Worm (Caenorhabditis elegans) whole organism, L4 larva: ENCODE data around the gene B0334.20.

Experiments used
- lin-13 ChIP-seq: fragments of 150-350 bp; optimal IDR thresholded peaks from 2 replicates; lab custom pipeline; 2014; ENCODE audit warnings: missing biosample characterization, missing genetic modification reagents, missing genetic modification characterization
- unc-130 ChIP-seq: sonication (generic microtip); optimal IDR thresholded peaks from 2 replicates; lab custom pipeline; 2016; ENCODE audit warnings: missing genetic modification reagents, missing genetic modification characterization, missing compliant biosample characterization
- zag-1 ChIP-seq: fragments of 150-350 bp; optimal IDR thresholded peaks from 2 replicates; lab custom pipeline; 2014; ENCODE audit warnings: missing biosample characterization, missing genetic modification characterization

DNA sequence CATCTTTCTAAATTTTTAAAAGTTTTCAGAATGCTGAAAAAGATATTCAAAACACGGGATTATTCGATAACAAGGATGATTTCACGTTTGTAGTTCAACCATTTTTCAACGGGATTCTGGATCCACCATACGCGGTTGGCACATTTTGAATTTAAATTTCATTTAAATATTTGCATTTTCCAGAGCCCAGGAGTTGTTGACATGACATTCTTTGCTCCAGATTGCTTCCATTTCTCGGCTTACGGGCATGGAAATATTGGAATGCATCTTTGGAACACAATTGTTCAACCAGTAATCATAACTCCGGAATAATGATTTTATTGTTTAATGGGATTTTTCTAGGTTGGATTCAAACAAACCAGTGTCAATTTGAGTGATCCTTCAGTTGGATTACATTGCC is 49.4 kb downstream of the B0334.20 start:
- no peak for TF ChIP-seq lin-13
- TF ChIP-seq unc-130 (GFP tag; lab: Kevin White, UChicago): no peak
- no peak for TF ChIP-seq zag-1 (tag; lab: Kevin White, UChicago)
